Worm (Caenorhabditis elegans) whole organism, L2 larva: ENCODE data around the gene M02D8.3.

ENCODE experiments used
- alr-1 ChIP-seq: fragments of 150-350 bp; optimal IDR thresholded peaks from 2 replicates; lab custom pipeline; 2014; ENCODE audit warnings: missing biosample characterization, missing genetic modification characterization
- ama-1 ChIP-seq: fragments of 150-350 bp; optimal IDR thresholded peaks from 2 replicates; lab custom pipeline; 2018; ENCODE audit warnings: inconsistent platforms
- ceh-16 ChIP-seq: fragments of 150-350 bp; optimal IDR thresholded peaks from 2 replicates; lab custom pipeline; 2014; ENCODE audit warnings: missing biosample characterization, missing genetic modification characterization
- dmd-4 ChIP-seq: sonication (generic microtip); optimal IDR thresholded peaks from 2 replicates; lab custom pipeline; 2017; ENCODE audit warnings: missing biosample characterization, missing genetic modification characterization
- lin-11 ChIP-seq: fragments of 150-350 bp; sonication (generic microtip); optimal IDR thresholded peaks from 2 replicates; lab custom pipeline; 2014; ENCODE audit warnings: missing biosample characterization, missing genetic modification characterization, inconsistent platforms, mixed read lengths
- mab-5 ChIP-seq: fragments of 150-350 bp; optimal IDR thresholded peaks from 2 replicates; lab custom pipeline; 2014; ENCODE audit warnings: missing biosample characterization, missing genetic modification characterization
- unc-62 ChIP-seq: fragments of 150-350 bp; optimal IDR thresholded peaks from 2 replicates; lab custom pipeline; 2014; ENCODE audit warnings: missing biosample characterization, missing genetic modification reagents, missing genetic modification characterization

- TF ChIP-seq dmd-4 (tag; lab: Kevin White, UChicago) = no peak
- no peak for TF ChIP-seq lin-11
- TF ChIP-seq alr-1 = no peak
- TF ChIP-seq unc-62 = no peak
- TF ChIP-seq mab-5 = no peak
- TF ChIP-seq ama-1 (lab: Kevin White, UChicago) = no peak
- no peak for TF ChIP-seq ceh-16 (tag; lab: Kevin White, UChicago)
Observed at ce11 chrX:8745524-8745923, 8.7 kb upstream of the M02D8.3 start.
